Worm (Caenorhabditis elegans): Measurements from ENCODE around the gene C15F1.8.

DNA sequence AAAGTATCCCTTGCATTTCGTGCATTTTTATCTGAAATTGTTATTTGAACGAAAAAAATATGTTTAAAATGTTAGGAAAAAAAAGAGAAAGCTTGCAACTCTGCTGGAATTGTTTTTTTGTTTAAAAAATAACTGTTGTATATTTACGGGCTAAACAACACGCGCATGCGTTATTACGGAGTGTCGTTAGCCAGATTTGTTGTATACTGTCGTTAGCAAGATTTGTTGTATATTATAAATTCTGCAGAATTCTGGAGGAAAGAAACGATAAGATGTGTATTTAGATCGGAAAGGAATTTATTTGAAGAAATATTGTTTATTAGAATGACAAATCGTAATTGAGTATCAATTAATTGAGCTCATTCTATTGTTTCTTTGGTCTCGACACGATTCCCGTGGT, 10.0 kb downstream of the C15F1.8 start, which contains the start of gene eif-2Bgamma:
- TF ChIP-seq ztf-23 (GFP tag; IDR thresholded peaks at IDR 0.05) (no peak), cog-1 (tag; optimal IDR thresholded peaks at IDR 0.05) (no peak), tab-1 (GFP tag; IDR thresholded peaks at IDR 0.05) (no peak), med-1 (GFP tag; optimal IDR thresholded peaks at IDR 0.05; ENCODE audit: insufficient read depth) (no peak), flt-1 (GFP tag; IDR thresholded peaks at IDR 0.05) (no peak), ztf-29 (GFP tag; IDR thresholded peaks at IDR 0.05) (no peak), klf-2 (GFP tag; conservative IDR thresholded peaks at IDR 0.05) (no peak), ref-1 (GFP tag; conservative IDR thresholded peaks at IDR 0.05) (no peak), T22C8.4 (GFP tag; IDR thresholded peaks at IDR 0.05) (no peak)

Measured in whole organism, midembryonic.